Worm (Caenorhabditis elegans) whole organism, L2 larva: ENCODE results near the gene C04E6.8.

Experiments used
- C34F6.9 ChIP-seq: fragments of 150-350 bp; optimal IDR thresholded peaks from 2 replicates; lab custom pipeline; 2014; ENCODE audit warnings: missing biosample characterization, missing genetic modification characterization
- ZK546.5 ChIP-seq: sonication (generic microtip); optimal IDR thresholded peaks from 2 replicates; lab custom pipeline; 2017; ENCODE audit warnings: missing biosample characterization, missing genetic modification characterization
- ceh-82 ChIP-seq: fragments of 150-350 bp; optimal IDR thresholded peaks from 2 replicates; lab custom pipeline; 2014; ENCODE audit warnings: missing biosample characterization, missing genetic modification characterization
- egl-27 ChIP-seq: sonication (generic microtip); optimal IDR thresholded peaks from 3 replicates; lab custom pipeline; 2017; ENCODE audit warnings: missing biosample characterization, missing genetic modification reagents, missing genetic modification characterization
- fos-1 ChIP-seq: fragments of 150-350 bp; optimal IDR thresholded peaks from 2 replicates; lab custom pipeline; 2014; ENCODE audit warnings: missing biosample characterization, missing genetic modification characterization
- gmeb-1 ChIP-seq: fragments of 150-350 bp; optimal IDR thresholded peaks from 2 replicates; lab custom pipeline; 2014; ENCODE audit warnings: missing biosample characterization, missing genetic modification characterization
- mab-5 ChIP-seq: fragments of 150-350 bp; optimal IDR thresholded peaks from 2 replicates; lab custom pipeline; 2014; ENCODE audit warnings: missing biosample characterization, missing genetic modification characterization
- mbf-1 ChIP-seq: sonication (generic microtip); optimal IDR thresholded peaks from 2 replicates; lab custom pipeline; 2017; ENCODE audit warnings: missing biosample characterization, missing genetic modification characterization
- nhr-11 ChIP-seq: fragments of 150-350 bp; optimal IDR thresholded peaks from 2 replicates; lab custom pipeline; 2014; ENCODE audit warnings: missing biosample characterization, missing genetic modification characterization
- nhr-237 ChIP-seq: fragments of 150-350 bp; optimal IDR thresholded peaks from 2 replicates; lab custom pipeline; 2014; ENCODE audit warnings: missing biosample characterization, missing genetic modification characterization
- nhr-77 ChIP-seq: fragments of 150-350 bp; optimal IDR thresholded peaks from 2 replicates; lab custom pipeline; 2014; ENCODE audit warnings: missing biosample characterization, missing genetic modification characterization
- unc-62 ChIP-seq: fragments of 150-350 bp; optimal IDR thresholded peaks from 2 replicates; lab custom pipeline; 2014; ENCODE audit warnings: missing biosample characterization, missing genetic modification reagents, missing genetic modification characterization

ce11 chrV:5919887-5920286 is 36.3 kb upstream of the C04E6.8 start, which contains the start of gene C04E6.12:
- TF ChIP-seq nhr-77 (tag; lab: Kevin White, UChicago) (no peak), unc-62 (GFP tag; lab: Kevin White, UChicago) (no peak), gmeb-1 (tag; lab: Kevin White, UChicago) (no peak), nhr-237 (tag; lab: Kevin White, UChicago) (no peak), mbf-1 (no peak), nhr-11 (no peak), fos-1 (tag; lab: Kevin White, UChicago) (no peak), mab-5 (tag; lab: Kevin White, UChicago) (no peak), C34F6.9 (tag; lab: Kevin White, UChicago) (no peak), egl-27 (tag; lab: Kevin White, UChicago) (no peak), ceh-82 (tag; lab: Kevin White, UChicago) (no peak), ZK546.5 (tag; lab: Kevin White, UChicago) (no peak)
